Fruit fly (Drosophila melanogaster) S2 (cell line): ENCODE results near the gene CG13454.

Source experiments
- CG8478 ChIP-seq: fragments of >200 bp; optimal IDR thresholded peaks from 2 replicates; lab custom pipeline; 2018
- CTCF ChIP-seq, 2 experiments: fragments of >200 bp; optimal IDR thresholded peaks; 2 replicates each; lab custom pipeline; 2018

The CG13454 gene

dm6 chr3L:15513264-15513663, 3.6 kb downstream of the CG13454 start:
- TF ChIP-seq CTCF (optimal IDR thresholded peaks at IDR 0.05; lab: Kevin White, UChicago) (no peak), CG8478 (lab: Kevin White, UChicago) (no peak)

dm6 chr3L:15511688-15512250, 5.1 kb downstream of the CG13454 start:
- no peak for TF ChIP-seq CG8478 (lab: Kevin White, UChicago)
- no peak for TF ChIP-seq CTCF (optimal IDR thresholded peaks at IDR 0.05; lab: Kevin White, UChicago)

dm6 chr3L:15510787-15511186, 6.1 kb downstream of the CG13454 start, which contains the start of gene MsrA:
Gene MsrA (plus strand): TSS chr3L:15511052.
- TF ChIP-seq CTCF (optimal IDR thresholded peaks at IDR 0.05; lab: Kevin White, UChicago) (no peak), CG8478 (lab: Kevin White, UChicago) (no peak)

dm6 chr3L:15509398-15509797, 7.5 kb downstream of the CG13454 start, which contains the start of the genes gdl and gdl-ORF39:
Gene gdl (plus strand): TSS chr3L:15509445.
Gene gdl-ORF39 (plus strand): TSS chr3L:15509445.
- TF ChIP-seq CG8478 (lab: Kevin White, UChicago), result no peak
- TF ChIP-seq CTCF (optimal IDR thresholded peaks at IDR 0.05; lab: Kevin White, UChicago), result no peak

- TF ChIP-seq CG8478 (lab: Kevin White, UChicago) (no peak), CTCF (optimal IDR thresholded peaks at IDR 0.05; lab: Kevin White, UChicago) (no peak)
These were observed 8.1 kb downstream of the CG13454 start, which contains the start of gene Z600 for dm6 chr3L:15508750-15509149. Gene Z600 (plus strand): TSS chr3L:15509061.

dm6 chr3L:15508233-15508632, 8.6 kb downstream of the CG13454 start, which contains the start of gene CG7841:
Gene CG7841 (minus strand): TSS chr3L:15508252.
- TF ChIP-seq CG8478 (lab: Kevin White, UChicago) (no peak), CTCF (optimal IDR thresholded peaks at IDR 0.05; lab: Kevin White, UChicago) (no peak)

- TF ChIP-seq CTCF (optimal IDR thresholded peaks at IDR 0.05; lab: Kevin White, UChicago), result no peak
- TF ChIP-seq CG8478 (lab: Kevin White, UChicago), result no peak
These were observed 9.5 kb downstream of the CG13454 start for dm6 chr3L:15507148-15507896.

dm6 chr3L:15506174-15506926, 10.5 kb downstream of the CG13454 start:
- no peak for TF ChIP-seq CTCF (optimal IDR thresholded peaks at IDR 0.05; lab: Kevin White, UChicago)
- TF ChIP-seq CG8478 (lab: Kevin White, UChicago), result no peak

dm6 chr3L:15504687-15505086, 12.2 kb downstream of the CG13454 start, which contains the start of gene CG7857:
Gene CG7857 (minus strand): TSS chr3L:15504894.
- TF ChIP-seq CG8478 (lab: Kevin White, UChicago) (no peak), CTCF (optimal IDR thresholded peaks at IDR 0.05; lab: Kevin White, UChicago) (no peak)

dm6 chr3L:15502256-15502655, 14.6 kb downstream of the CG13454 start:
- no peak for TF ChIP-seq CG8478 (lab: Kevin White, UChicago)
- TF ChIP-seq CTCF (optimal IDR thresholded peaks at IDR 0.05; lab: Kevin White, UChicago), result no peak

dm6 chr3L:15501646-15501972, 15.2 kb downstream of the CG13454 start:
- TF ChIP-seq CTCF (optimal IDR thresholded peaks at IDR 0.05; lab: Kevin White, UChicago), result no peak
- TF ChIP-seq CG8478 (lab: Kevin White, UChicago), result no peak

- TF ChIP-seq CG8478 (lab: Kevin White, UChicago) (no peak), CTCF (optimal IDR thresholded peaks at IDR 0.05; lab: Kevin White, UChicago) (no peak)
These were observed 15.8 kb downstream of the CG13454 start, which contains the start of gene CG7272 for dm6 chr3L:15500813-15501645. Gene CG7272 (plus strand): TSS chr3L:15500938.

- TF ChIP-seq CG8478 (lab: Kevin White, UChicago) (no peak), CTCF (optimal IDR thresholded peaks at IDR 0.05; lab: Kevin White, UChicago) (no peak)
These were observed 18.1 kb downstream of the CG13454 start, which contains the start of gene CG7275 for dm6 chr3L:15498745-15499144. Gene CG7275 (plus strand): TSS chr3L:15498959.

dm6 chr3L:15497902-15498301, 19.0 kb downstream of the CG13454 start, which contains the start of gene CG7276:
Gene CG7276 (plus strand): TSS chr3L:15498202.
- TF ChIP-seq CG8478 (lab: Kevin White, UChicago), result no peak
- TF ChIP-seq CTCF (optimal IDR thresholded peaks at IDR 0.05; lab: Kevin White, UChicago), result no peak
